Fruit fly (Drosophila melanogaster) whole organism, wandering third instar larva: ENCODE data around the gene CG15914.

Experiments used
- Abd-B ChIP-seq: fragments of >200 bp; optimal IDR thresholded peaks from 2 replicates; lab custom pipeline; 2017; ENCODE audit warnings: missing biosample characterization, missing genetic modification characterization
- CG9705 ChIP-seq: fragments of 200-800 bp; sonication (Bioruptor generic); optimal IDR thresholded peaks from 2 replicates; lab custom pipeline; 2018; ENCODE audit warnings: missing biosample characterization, mild to moderate bottlenecking, missing genetic modification characterization
- CrebA ChIP-seq: fragments of 200-800 bp; sonication (Bioruptor generic); optimal IDR thresholded peaks from 2 replicates; lab custom pipeline; 2016; ENCODE audit warnings: missing biosample characterization, mild to moderate bottlenecking, missing genetic modification characterization, borderline replicate concordance
- Dfd ChIP-seq: fragments of >200 bp; optimal IDR thresholded peaks from 2 replicates; lab custom pipeline; 2017; ENCODE audit warnings: missing biosample characterization, missing genetic modification characterization
- Dif ChIP-seq: fragments of 200-275, 200-300 bp; sonication (Bioruptor generic); optimal IDR thresholded peaks from 2 replicates; lab custom pipeline; 2018; ENCODE audit warnings: missing biosample characterization, missing genetic modification characterization; ENCODE audit not compliant: partially characterized antibody
- HLH106 ChIP-seq: fragments of 200-800 bp; optimal IDR thresholded peaks from 3 replicates; lab custom pipeline; 2019; ENCODE audit warnings: missing biosample characterization, mild to moderate bottlenecking, missing genetic modification characterization, moderate library complexity
- Jra ChIP-seq: sonication (Bioruptor generic); optimal IDR thresholded peaks from 2 replicates; lab custom pipeline; 2016; ENCODE audit warnings: missing biosample characterization, missing genetic modification characterization
- Mio ChIP-seq: sonication (Bioruptor generic); optimal IDR thresholded peaks from 2 replicates; lab custom pipeline; 2016; ENCODE audit warnings: missing biosample characterization, missing genetic modification characterization
- N ChIP-seq: fragments of >200 bp; optimal IDR thresholded peaks from 2 replicates; lab custom pipeline; 2018; ENCODE audit warnings: missing biosample characterization, missing external identifiers, missing genetic modification characterization
- OdsH ChIP-seq: fragments of 200-800 bp; sonication (Bioruptor generic); optimal IDR thresholded peaks from 2 replicates; lab custom pipeline; 2016; ENCODE audit warnings: missing biosample characterization, mild to moderate bottlenecking, missing genetic modification characterization
- Rel ChIP-seq, 2 experiments: fragments of 200-800 bp; sonication (Bioruptor generic) in 1 of 2; optimal IDR thresholded peaks; 2 replicates in 1 of 2; 3 replicates in 1 of 2; lab custom pipeline; 2016 to 2019; ENCODE audit warnings: mild to moderate bottlenecking in 2 of 2, missing biosample characterization in 2 of 2, missing genetic modification characterization in 2 of 2, moderate library complexity in 1 of 2
- Sp1 ChIP-seq: fragments of 200-800 bp; sonication (Bioruptor generic); optimal IDR thresholded peaks from 3 replicates; lab custom pipeline; 2019; ENCODE audit warnings: missing biosample characterization, mild to moderate bottlenecking, missing genetic modification characterization, moderate library complexity
- br ChIP-seq: fragments of 200-800 bp; sonication (Bioruptor generic); optimal IDR thresholded peaks from 2 replicates; lab custom pipeline; 2016; ENCODE audit warnings: missing biosample characterization, missing genetic modification characterization
- brk ChIP-seq: fragments of 200-800 bp; sonication (Bioruptor generic); optimal IDR thresholded peaks from 2 replicates; lab custom pipeline; 2016; ENCODE audit warnings: missing biosample characterization, mild to moderate bottlenecking, missing genetic modification characterization
- dl ChIP-seq, 2 experiments: fragments of 175-275, 200-275 bp in 1 of 2; fragments of 200-275 bp in 1 of 2; sonication (Bioruptor generic); optimal IDR thresholded peaks; lab custom pipeline; 2018; ENCODE audit warnings: mild to moderate bottlenecking in 2 of 2, missing biosample characterization in 2 of 2, missing genetic modification characterization in 2 of 2, moderate library complexity in 2 of 2; ENCODE audit not compliant: partially characterized antibody in 2 of 2, insufficient read depth in 1 of 2
- dmrt93B ChIP-seq: fragments of 200-800 bp; sonication (Bioruptor generic); optimal IDR thresholded peaks from 2 replicates; lab custom pipeline; 2018; ENCODE audit warnings: missing biosample characterization, mild to moderate bottlenecking, missing genetic modification characterization
- ey ChIP-seq: fragments of 200-800 bp; sonication (Bioruptor generic); optimal IDR thresholded peaks from 2 replicates; lab custom pipeline; 2016; ENCODE audit warnings: missing biosample characterization, missing genetic modification characterization
- foxo ChIP-seq, 2 experiments: fragments of 200-800 bp; sonication (Bioruptor generic); optimal IDR thresholded peaks; 2 replicates in 1 of 2; 3 replicates in 1 of 2; lab custom pipeline; 2016 to 2017; ENCODE audit warnings: missing biosample characterization in 2 of 2, missing genetic modification characterization in 2 of 2
- fru ChIP-seq: fragments of 200-800 bp; sonication (Bioruptor generic); optimal IDR thresholded peaks from 3 replicates; lab custom pipeline; 2016; ENCODE audit warnings: missing biosample characterization, mild to moderate bottlenecking, missing genetic modification characterization
- h ChIP-seq: fragments of 200-800 bp; sonication (Bioruptor generic); optimal IDR thresholded peaks from 3 replicates; lab custom pipeline; 2016; ENCODE audit warnings: missing biosample characterization, mild to moderate bottlenecking, missing genetic modification characterization
- jim ChIP-seq: fragments of 175-275, 200-325 bp; sonication (Bioruptor generic); optimal IDR thresholded peaks from 2 replicates; lab custom pipeline; 2016; ENCODE audit warnings: missing biosample characterization, mild to moderate bottlenecking, missing genetic modification characterization
- pan ChIP-seq: fragments of >200 bp; optimal IDR thresholded peaks from 2 replicates; lab custom pipeline; 2017
- psq ChIP-seq: fragments of 200-800 bp; sonication (Bioruptor generic); optimal IDR thresholded peaks from 3 replicates; lab custom pipeline; 2017; ENCODE audit warnings: missing biosample characterization, mild to moderate bottlenecking, missing genetic modification characterization, moderate library complexity
- rgr ChIP-seq: fragments of 200-800 bp; sonication (Bioruptor generic); optimal IDR thresholded peaks from 3 replicates; lab custom pipeline; 2016; ENCODE audit warnings: missing biosample characterization, mild to moderate bottlenecking, missing genetic modification characterization
- sage ChIP-seq: fragments of 200-800 bp; sonication (Bioruptor generic); optimal IDR thresholded peaks from 2 replicates; lab custom pipeline; 2016; ENCODE audit warnings: missing biosample characterization, mild to moderate bottlenecking, missing genetic modification characterization
- sv ChIP-seq: fragments of 200-800 bp; sonication (Bioruptor generic); optimal IDR thresholded peaks from 3 replicates; lab custom pipeline; 2016; ENCODE audit warnings: missing biosample characterization, missing genetic modification characterization
- tai ChIP-seq: sonication (Bioruptor generic); optimal IDR thresholded peaks from 2 replicates; lab custom pipeline; 2016; ENCODE audit warnings: missing biosample characterization, missing genetic modification characterization
- usp ChIP-seq: fragments of >200 bp; optimal IDR thresholded peaks from 2 replicates; lab custom pipeline; 2017; ENCODE audit warnings: missing biosample characterization, missing genetic modification characterization
- woc ChIP-seq: sonication (Bioruptor generic); optimal IDR thresholded peaks from 2 replicates; lab custom pipeline; 2016; ENCODE audit warnings: missing biosample characterization, mild to moderate bottlenecking, missing genetic modification characterization

Gene CG15914

DNA sequence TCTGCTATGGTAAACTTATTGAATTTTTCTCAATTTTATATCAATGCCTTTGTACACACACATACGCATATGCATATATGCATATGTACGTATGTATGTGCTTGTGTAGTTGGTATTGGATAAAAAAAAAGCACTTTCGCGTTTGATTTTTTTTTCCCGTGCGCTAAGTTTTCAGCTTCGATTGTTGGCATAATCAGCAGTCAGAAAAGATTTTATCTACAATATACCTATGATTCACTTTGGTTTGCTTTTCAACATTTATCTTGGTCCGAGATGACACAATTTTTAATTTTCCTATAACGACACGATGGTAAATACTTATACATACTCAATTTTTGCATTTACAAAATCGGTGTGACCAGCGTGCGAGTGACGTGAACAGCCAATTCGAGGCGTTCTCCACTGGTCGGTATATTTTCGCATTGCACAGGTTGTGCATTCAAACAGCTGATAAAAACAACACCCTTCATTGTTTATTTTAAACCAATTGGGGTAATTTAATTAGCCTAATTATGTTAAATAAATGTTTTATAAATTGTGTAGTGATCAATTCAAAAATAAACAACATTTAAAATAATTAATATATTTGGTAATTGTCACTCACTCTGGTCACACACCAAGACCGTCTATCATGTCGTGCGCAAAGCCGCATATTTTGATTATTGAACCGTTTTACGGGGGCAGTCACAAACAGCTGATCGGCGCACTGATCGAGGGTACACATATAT, at the start of gene CG15914, which contains the start of gene UBL3:
TSS of gene CG15914 (plus strand) at position 607 of the 728 bp plus-strand sequence.
TSS of gene UBL3 (minus strand) at position 361 of the 728 bp plus-strand sequence.
- TF ChIP-seq Rel (GFP tag; optimal IDR thresholded peaks at IDR 0.05; lab: Kevin White, UChicago) (no peak), Rel (tag; optimal IDR thresholded peaks at IDR 0.05; lab: Kevin White, UChicago) (peak; percentile 60), Sp1 (GFP tag; lab: Kevin White, UChicago) (peak; percentile 32), Dif (GFP tag; lab: Kevin White, UChicago) (no peak), sage (GFP tag; lab: Kevin White, UChicago) (no peak), CG9705 (GFP tag; lab: Kevin White, UChicago) (no peak), HLH106 (tag; lab: Kevin White, UChicago) (peak; percentile 36), woc (peak; percentile 18), fru (GFP tag; lab: Kevin White, UChicago) (peak; percentile 22), foxo (GFP tag; optimal IDR thresholded peaks at IDR 0.05; lab: Kevin White, UChicago) (peak in 1 of 2 experiments; percentile 40), h (GFP tag; lab: Kevin White, UChicago) (peak; percentile 51), br (GFP tag; lab: Kevin White, UChicago) (no peak), dl (GFP tag; optimal IDR thresholded peaks at IDR 0.05; lab: Kevin White, UChicago; ENCODE audit: insufficient read depth in 1 of 2, partially characterized antibody in 2 of 2) (no peak), OdsH (GFP tag; lab: Kevin White, UChicago) (peak; percentile 18), rgr (GFP tag; lab: Kevin White, UChicago) (peak; percentile 35), psq (no peak), Jra (GFP tag; lab: Kevin White, UChicago) (peak; percentile 6)
- TF ChIP-seq, all 38 proteins: peak for 10

DNA sequence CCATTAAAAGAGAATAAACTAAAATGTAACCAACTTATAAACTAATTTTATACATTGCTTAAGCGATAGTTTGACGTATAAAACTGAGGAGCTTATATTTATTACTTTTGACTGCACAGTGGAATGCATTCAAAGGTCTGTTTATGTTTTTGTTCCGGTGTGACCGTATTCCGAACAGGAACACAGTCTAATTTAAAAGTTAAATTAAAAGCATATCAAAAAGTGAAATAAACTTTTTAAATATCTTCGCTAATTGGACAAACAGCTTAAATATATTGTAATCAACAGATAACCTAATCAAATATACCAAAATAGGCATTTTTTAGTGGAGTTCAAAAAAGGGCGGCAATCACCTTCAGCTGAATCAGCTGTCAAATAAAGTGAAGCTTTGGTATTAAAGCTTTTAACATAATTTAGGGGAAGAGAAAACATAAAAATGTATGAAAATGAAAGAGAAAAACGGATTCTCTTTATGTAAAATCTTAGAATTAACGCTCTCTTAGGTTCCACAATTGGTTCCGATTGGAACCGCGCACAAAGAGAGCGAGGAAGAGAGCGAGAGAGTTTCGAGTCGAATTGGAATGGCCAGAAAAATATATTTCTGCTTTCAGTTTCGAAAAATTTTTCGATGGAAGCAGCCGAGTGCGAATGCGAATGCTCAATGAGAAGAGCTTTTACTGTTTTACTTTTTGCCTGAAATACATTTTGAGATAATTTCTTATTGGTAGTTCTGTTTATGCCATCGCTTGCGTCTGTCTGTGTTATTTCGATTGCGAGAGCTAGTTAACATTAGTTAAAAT, 49.3 kb upstream of the CG15914 start, which contains the start of the genes PGRP-LE and sd:
TSS of gene PGRP-LE (minus strand) at position 117 of the 800 bp plus-strand sequence.
TSS of gene sd (plus strand) at position 607 of the 800 bp plus-strand sequence.
- TF ChIP-seq usp (GFP tag; lab: Kevin White, UChicago) (no peak), tai (GFP tag; lab: Kevin White, UChicago) (no peak), foxo (GFP tag; optimal IDR thresholded peaks at IDR 0.05; lab: Kevin White, UChicago) (no peak), Abd-B (GFP tag; lab: Kevin White, UChicago) (no peak), Sp1 (GFP tag; lab: Kevin White, UChicago) (no peak), sage (GFP tag; lab: Kevin White, UChicago) (peak; percentile 51), dl (GFP tag; optimal IDR thresholded peaks at IDR 0.05; lab: Kevin White, UChicago; ENCODE audit: insufficient read depth in 1 of 2, partially characterized antibody in 2 of 2) (peak in 1 of 2 experiments; percentile 24), HLH106 (tag; lab: Kevin White, UChicago) (no peak), ey (GFP tag; lab: Kevin White, UChicago) (no peak), fru (GFP tag; lab: Kevin White, UChicago) (peak; percentile 40), Dif (GFP tag; lab: Kevin White, UChicago) (peak; percentile 47), CrebA (GFP tag; lab: Kevin White, UChicago) (no peak), dmrt93B (GFP tag; lab: Kevin White, UChicago) (no peak), brk (GFP tag; lab: Kevin White, UChicago) (peak; percentile 58), N (GFP tag; lab: Kevin White, UChicago) (no peak), rgr (GFP tag; lab: Kevin White, UChicago) (no peak), Rel (GFP tag; optimal IDR thresholded peaks at IDR 0.05; lab: Kevin White, UChicago) (peak; percentile 33), Rel (tag; optimal IDR thresholded peaks at IDR 0.05; lab: Kevin White, UChicago) (no peak), woc (peak; percentile 4)
- TF ChIP-seq, all 38 proteins: peak for 7

DNA sequence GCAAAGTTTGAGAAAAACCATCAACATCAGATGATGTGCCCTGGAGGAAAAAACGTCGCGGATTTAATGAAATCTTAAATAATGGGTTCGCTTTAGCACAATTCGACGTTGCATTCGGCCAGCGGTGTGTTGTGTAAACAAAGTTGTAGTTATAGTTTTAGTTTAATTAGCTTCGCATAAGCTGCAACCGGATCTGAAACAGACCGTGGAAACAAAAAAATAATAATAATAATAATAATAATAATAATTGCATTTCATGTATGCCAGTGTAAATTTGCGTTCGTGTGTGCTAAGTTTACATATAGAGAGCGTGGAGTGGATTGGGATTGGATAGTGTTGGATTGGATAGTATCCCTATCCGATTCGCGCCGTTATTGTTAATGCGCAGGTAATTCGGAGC, 48.4 kb upstream of the CG15914 start:
- TF ChIP-seq Dfd (no peak), sv (GFP tag; lab: Kevin White, UChicago) (no peak), N (GFP tag; lab: Kevin White, UChicago) (no peak), jim (GFP tag; lab: Kevin White, UChicago) (no peak), woc (no peak), Abd-B (GFP tag; lab: Kevin White, UChicago) (no peak), Sp1 (GFP tag; lab: Kevin White, UChicago) (no peak), tai (GFP tag; lab: Kevin White, UChicago) (no peak), br (GFP tag; lab: Kevin White, UChicago) (no peak), Mio (GFP tag; lab: Kevin White, UChicago) (no peak), foxo (GFP tag; optimal IDR thresholded peaks at IDR 0.05; lab: Kevin White, UChicago) (no peak), OdsH (GFP tag; lab: Kevin White, UChicago) (no peak), Jra (GFP tag; lab: Kevin White, UChicago) (no peak), dmrt93B (GFP tag; lab: Kevin White, UChicago) (no peak), pan (lab: Kevin White, UChicago) (no peak)
